Fruit fly (Drosophila melanogaster) whole organism, pupa: ENCODE measurements around the gene CG1309.

ENCODE experiments used
- CG10348 ChIP-seq: fragments of 200-800 bp; sonication (Bioruptor generic); IDR thresholded peaks from 2 replicates; pipeline ENCODE4 v1.3.6; 2022; ENCODE audit warnings: missing biosample characterization, missing genetic modification characterization
- CG12605 ChIP-seq: fragments of 200-800 bp; sonication (Bioruptor generic); IDR thresholded peaks from 2 replicates; pipeline ENCODE4 v1.3.6; 2022; ENCODE audit warnings: missing biosample characterization, missing genetic modification characterization
- CG14655 ChIP-seq: fragments of 200-800 bp; sonication (Bioruptor generic); optimal IDR thresholded peaks from 3 replicates; lab custom pipeline; 2017; ENCODE audit warnings: mild to moderate bottlenecking, missing biosample characterization, missing genetic modification reagents, missing genetic modification characterization
- CG15710 ChIP-seq: fragments of 200-800 bp; sonication (Bioruptor generic); optimal IDR thresholded peaks from 2 replicates; lab custom pipeline; 2018; ENCODE audit warnings: missing biosample characterization, mild to moderate bottlenecking, missing genetic modification characterization, moderate library complexity
- CG17806 ChIP-seq: fragments of 200-800 bp; sonication (Bioruptor generic); optimal IDR thresholded peaks from 2 replicates; lab custom pipeline; 2018; ENCODE audit warnings: missing biosample characterization, mild to moderate bottlenecking, missing genetic modification characterization, moderate library complexity
- CG4496 ChIP-seq: fragments of 200-800 bp; sonication (Bioruptor generic); IDR thresholded peaks from 3 replicates; pipeline ENCODE4 v1.3.6; 2022; ENCODE audit warnings: missing biosample characterization, missing genetic modification characterization
- CG8159 ChIP-seq: fragments of 200-800 bp; sonication (Bioruptor generic); optimal IDR thresholded peaks from 3 replicates; lab custom pipeline; 2018; ENCODE audit warnings: missing biosample characterization, mild to moderate bottlenecking, missing genetic modification characterization, moderate library complexity
- CG8301 ChIP-seq: fragments of 200-800 bp; sonication (Bioruptor generic); optimal IDR thresholded peaks from 2 replicates; lab custom pipeline; 2018; ENCODE audit warnings: missing biosample characterization, mild to moderate bottlenecking, missing genetic modification characterization
- CG9948 ChIP-seq: fragments of 200-800 bp; sonication (Bioruptor generic); optimal IDR thresholded peaks from 2 replicates; lab custom pipeline; 2018; ENCODE audit warnings: missing biosample characterization, mild to moderate bottlenecking, missing genetic modification characterization, moderate library complexity
- D1 ChIP-seq: fragments of 200-800 bp; sonication (Bioruptor generic); optimal IDR thresholded peaks from 2 replicates; lab custom pipeline; 2018; ENCODE audit warnings: missing biosample characterization, mild to moderate bottlenecking, missing genetic modification characterization, moderate library complexity
- EcR ChIP-seq: fragments of 200-800 bp; sonication (Bioruptor generic); optimal IDR thresholded peaks from 3 replicates; lab custom pipeline; 2019; ENCODE audit warnings: missing biosample characterization, missing genetic modification characterization, mild to moderate bottlenecking, moderate library complexity, missing genetic modification reagents
- Ets98B ChIP-seq: fragments of 200-800 bp; sonication (Bioruptor generic); IDR thresholded peaks from 2 replicates; pipeline ENCODE4 v1.3.6; 2022; ENCODE audit warnings: missing biosample characterization, missing genetic modification characterization
- Pif1B ChIP-seq: fragments of 200-800 bp; sonication (Bioruptor generic); optimal IDR thresholded peaks from 3 replicates; lab custom pipeline; 2016; ENCODE audit warnings: missing biosample characterization, missing genetic modification characterization
- fd96Ca ChIP-seq: fragments of 200-800 bp; sonication (Bioruptor generic); IDR thresholded peaks from 3 replicates; pipeline ENCODE4 v1.3.6; 2022; ENCODE audit warnings: missing biosample characterization, missing genetic modification characterization

dm6 chr3L:4232227-4232626, 27.0 kb upstream of the CG1309 start:
- TF ChIP-seq EcR (GFP tag; lab: Kevin White, UChicago) (no peak), Ets98B (no peak), CG14655 (GFP tag; lab: Kevin White, UChicago) (no peak), CG8159 (tag; lab: Kevin White, UChicago) (no peak), Pif1B (GFP tag; lab: Kevin White, UChicago) (no peak), CG8301 (tag; lab: Kevin White, UChicago) (no peak), CG4496 (GFP tag; lab: Robert Waterston, UW) (no peak), CG15710 (tag; lab: Kevin White, UChicago) (no peak), D1 (tag; lab: Kevin White, UChicago) (no peak), CG10348 (GFP tag; lab: Robert Waterston, UW) (no peak), CG9948 (no peak), fd96Ca (GFP tag; lab: Robert Waterston, UW) (no peak), CG12605 (no peak), CG17806 (no peak)
